Worm (Caenorhabditis elegans): ENCODE results near the gene ZK418.6.

DNA sequence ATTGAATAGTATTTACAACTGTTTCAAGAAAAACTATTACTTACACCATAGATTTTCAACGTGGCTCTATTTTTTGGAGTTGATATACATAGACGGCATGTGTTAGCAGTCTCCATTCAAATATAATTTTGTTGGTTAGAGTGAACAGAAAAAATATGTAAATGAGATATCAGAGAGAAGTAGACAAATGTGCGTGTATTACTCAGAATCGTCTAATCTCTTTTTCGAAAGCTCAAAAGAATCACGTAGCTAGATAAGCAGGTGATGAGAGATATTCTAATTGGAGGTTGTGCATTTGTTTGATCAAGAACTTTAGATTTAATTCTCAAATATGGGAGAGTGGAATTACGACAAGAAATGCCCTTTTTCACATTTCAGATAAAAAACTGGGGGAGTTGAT, 11.9 kb upstream of the ZK418.6 start, which contains the start of gene ZK418.10:
- TF ChIP-seq nhr-237 (tag; optimal IDR thresholded peaks at IDR 0.05) = no peak
- TF ChIP-seq zag-1 (tag; optimal IDR thresholded peaks at IDR 0.05) = no peak
- TF ChIP-seq spr-3 (GFP tag; optimal IDR thresholded peaks at IDR 0.05) = no peak
